Fruit fly (Drosophila melanogaster) S2 (cell line): ENCODE measurements around the gene Psn.

Experiments used
- CG8478 ChIP-seq: fragments of >200 bp; optimal IDR thresholded peaks from 2 replicates; lab custom pipeline; 2018
- CTCF ChIP-seq, 2 experiments: fragments of >200 bp; optimal IDR thresholded peaks; 2 replicates each; lab custom pipeline; 2018

DNA sequence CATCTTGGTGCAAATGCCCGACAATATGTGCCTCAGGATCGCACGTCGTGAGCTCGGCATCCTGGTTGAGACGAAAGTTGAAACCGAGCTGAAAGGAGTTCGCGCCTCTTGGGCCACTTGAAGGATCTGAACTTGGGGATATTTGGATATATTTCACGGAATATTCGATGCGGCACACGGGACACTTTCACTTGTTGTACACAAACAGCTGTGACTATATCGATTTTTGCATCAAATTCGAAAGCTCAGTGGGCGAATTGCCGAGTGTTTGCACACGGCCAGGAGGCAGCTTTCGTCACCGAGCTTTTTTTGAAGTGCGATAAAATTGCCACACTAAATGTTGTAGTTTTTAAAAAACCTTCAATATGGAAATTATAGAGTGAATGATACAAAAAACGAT, 21.9 kb upstream of the Psn start, which contains the start of gene CG13248:
- TF ChIP-seq CG8478 (lab: Kevin White, UChicago) (no peak), CTCF (optimal IDR thresholded peaks at IDR 0.05; lab: Kevin White, UChicago) (no peak)
